Worm (Caenorhabditis elegans) whole organism, early embryonic: Measurements from ENCODE around the gene acs-4.

Source experiments
- F13C5.2 ChIP-seq: sonication (generic microtip); optimal IDR thresholded peaks from 2 replicates; lab custom pipeline; 2017; ENCODE audit warnings: mild to moderate bottlenecking, missing genetic modification characterization, inconsistent platforms, missing compliant biosample characterization
- aly-1 ChIP-seq: sonication (generic microtip); optimal IDR thresholded peaks from 2 replicates; lab custom pipeline; 2016; ENCODE audit warnings: missing genetic modification characterization, missing compliant biosample characterization
- tra-4 ChIP-seq: sonication (generic microtip); optimal IDR thresholded peaks from 2 replicates; lab custom pipeline; 2017; ENCODE audit warnings: missing genetic modification characterization, missing compliant biosample characterization

ce11 chrIII:7179538-7180301 lies 12.1 kb downstream of the acs-4 start, which contains the start of the genes rps-14 and rpl-36:
- TF ChIP-seq tra-4 (tag; lab: Kevin White, UChicago) (no peak), F13C5.2 (peak; percentile 71), aly-1 (tag; lab: Kevin White, UChicago) (no peak)
